Worm (Caenorhabditis elegans): ENCODE results near the gene R144.13.

R144.13 gene

ce11 chrIII:5024393-5024964, 1.4 kb downstream of the R144.13 start, which contains the start of gene pcf-11 (continued):
- TF ChIP-seq ceh-63 (GFP tag; optimal IDR thresholded peaks at IDR 0.05) (no peak), nhr-20 (tag; optimal IDR thresholded peaks at IDR 0.05) (peak; percentile 38), unc-86 (tag; optimal IDR thresholded peaks at IDR 0.05) (peak; percentile 53), nhr-28 (tag; optimal IDR thresholded peaks at IDR 0.05) (no peak), fkh-8 (tag; optimal IDR thresholded peaks at IDR 0.05) (peak; percentile 40), unc-98 (GFP tag; IDR thresholded peaks at IDR 0.05) (no peak), nhr-11 (tag; optimal IDR thresholded peaks at IDR 0.05) (no peak), hlh-17 (GFP tag; optimal IDR thresholded peaks at IDR 0.05; ENCODE audit: borderline replicate concordance) (no peak), nhr-12 (tag; optimal IDR thresholded peaks at IDR 0.05) (no peak), efl-1 (optimal IDR thresholded peaks at IDR 0.05) (peak; percentile 66 to 71), efl-1 (GFP tag; optimal IDR thresholded peaks at IDR 0.05 in 1 of 2) (peak; percentile 54 to 96), nhr-47 (tag; optimal IDR thresholded peaks at IDR 0.05) (peak; percentile 47), mdl-1 (tag; optimal IDR thresholded peaks at IDR 0.05) (peak in 1 of 2 experiments; percentile 80), sptf-1 (tag; optimal IDR thresholded peaks at IDR 0.05) (no peak), fkh-10 (GFP tag; optimal IDR thresholded peaks at IDR 0.05) (no peak), sup-37 (GFP tag; optimal IDR thresholded peaks at IDR 0.05) (no peak), efl-3 (GFP tag; optimal IDR thresholded peaks at IDR 0.05) (no peak), lin-14 (GFP tag; optimal IDR thresholded peaks at IDR 0.05) (peak; percentile 74), nhr-19 (GFP tag; conservative IDR thresholded peaks at IDR 0.05) (peak; percentile 41; the same call in 1 of the 2 replicates), tbx-2 (tag; optimal IDR thresholded peaks at IDR 0.05) (peak; percentile 45), blmp-1 (tag; optimal IDR thresholded peaks at IDR 0.05) (peak; percentile 13), nhr-84 (tag; optimal IDR thresholded peaks at IDR 0.05) (no peak), egl-27 (tag; optimal IDR thresholded peaks at IDR 0.05) (no peak), snpc-4 (tag; optimal IDR thresholded peaks at IDR 0.05) (no peak), lsy-2 (tag; optimal IDR thresholded peaks at IDR 0.05) (peak; percentile 43 to 78), nhr-76 (tag; optimal IDR thresholded peaks at IDR 0.05) (no peak), isw-1 (GFP tag; IDR thresholded peaks at IDR 0.05) (peak; percentile 56), unc-62 (GFP tag; optimal IDR thresholded peaks at IDR 0.05) (no peak), grh-1 (GFP tag; IDR thresholded peaks at IDR 0.05) (no peak), Y116A8C.19 (tag; optimal IDR thresholded peaks at IDR 0.05; ENCODE audit: borderline replicate concordance) (no peak), nhr-85 (tag) (no peak), snu-23 (GFP tag; optimal IDR thresholded peaks at IDR 0.05) (peak; percentile 78)

ce11 chrIII:5025136-5025629, 2.1 kb downstream of the R144.13 start:
- TF ChIP-seq fkh-4 (tag; optimal IDR thresholded peaks at IDR 0.05; ENCODE audit: borderline replicate concordance): no peak
- no peak for TF ChIP-seq lin-13 (GFP tag; optimal IDR thresholded peaks at IDR 0.05)
- no peak for TF ChIP-seq ztf-11 (tag; optimal IDR thresholded peaks at IDR 0.05)
- TF ChIP-seq egl-27 (tag; optimal IDR thresholded peaks at IDR 0.05): no peak
- no peak for TF ChIP-seq sup-37 (GFP tag; optimal IDR thresholded peaks at IDR 0.05)
- no peak for TF ChIP-seq jun-1 (tag; optimal IDR thresholded peaks at IDR 0.05)
- peak in 2 of 3 experiments; percentile 3 to 9 for TF ChIP-seq dpl-1 (GFP tag; optimal IDR thresholded peaks at IDR 0.05)
- peak; percentile 7 for TF ChIP-seq xbp-1 (tag; optimal IDR thresholded peaks at IDR 0.05)
- no peak for TF ChIP-seq unc-130 (tag; optimal IDR thresholded peaks at IDR 0.05)
- TF ChIP-seq efl-1 (optimal IDR thresholded peaks at IDR 0.05): peak in 1 of 2 experiments; percentile 5
- TF ChIP-seq efl-1 (GFP tag; optimal IDR thresholded peaks at IDR 0.05 in 1 of 2): no peak
- TF ChIP-seq isw-1 (GFP tag; IDR thresholded peaks at IDR 0.05): no peak
- TF ChIP-seq nhr-71 (tag; optimal IDR thresholded peaks at IDR 0.05): peak; percentile 72
- peak; percentile 39 for TF ChIP-seq nhr-90 (tag; optimal IDR thresholded peaks at IDR 0.05; ENCODE audit: poor library complexity)
- TF ChIP-seq mdl-1 (tag; optimal IDR thresholded peaks at IDR 0.05): no peak
- TF ChIP-seq ceh-90 (tag; optimal IDR thresholded peaks at IDR 0.05): no peak
- TF ChIP-seq elt-3 (tag; optimal IDR thresholded peaks at IDR 0.05): no peak
- TF ChIP-seq lsy-2 (tag; optimal IDR thresholded peaks at IDR 0.05): peak; percentile 42 to 45
- no peak for TF ChIP-seq mab-9 (GFP tag; IDR thresholded peaks at IDR 0.05)
- TF ChIP-seq nhr-47 (tag; optimal IDR thresholded peaks at IDR 0.05): peak; percentile 48
- no peak for TF ChIP-seq lir-3 (tag; optimal IDR thresholded peaks at IDR 0.05; ENCODE audit: poor library complexity)
- TF ChIP-seq pag-3 (tag; optimal IDR thresholded peaks at IDR 0.05; ENCODE audit: borderline replicate concordance, insufficient read depth): no peak
- TF ChIP-seq fos-1 (tag; optimal IDR thresholded peaks at IDR 0.05): no peak
- no peak for TF ChIP-seq mef-2 (tag; optimal IDR thresholded peaks at IDR 0.05)
- no peak for TF ChIP-seq skn-1 (tag; optimal IDR thresholded peaks at IDR 0.05)
- no peak for TF ChIP-seq lin-39 (tag; optimal IDR thresholded peaks at IDR 0.05)
- peak; percentile 49 for TF ChIP-seq mep-1 (tag; optimal IDR thresholded peaks at IDR 0.05)
- no peak for TF ChIP-seq nhr-76 (tag; optimal IDR thresholded peaks at IDR 0.05)

Measured in whole organism, L1 larva.